Fruit fly (Drosophila melanogaster): ENCODE results near the gene Bka.

The Bka gene

DNA sequence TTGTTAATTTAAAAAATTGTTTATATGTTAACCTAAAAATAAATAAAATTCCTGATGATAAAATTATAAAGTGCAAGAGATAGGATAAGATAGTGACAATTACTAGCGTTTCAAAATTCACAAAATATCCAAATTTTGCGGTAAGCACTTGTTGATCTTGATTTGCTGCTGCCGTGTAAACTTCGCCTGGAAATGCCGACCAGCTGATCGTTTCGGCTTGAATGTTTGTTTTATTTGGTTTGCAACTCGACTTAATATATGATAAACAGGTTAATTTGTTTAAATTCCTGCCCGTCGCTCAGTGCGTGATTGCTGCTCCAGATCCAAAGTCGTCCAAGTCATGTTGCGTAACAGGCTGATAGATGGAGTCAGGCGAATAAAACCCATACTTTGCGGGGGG is 26.3 kb downstream of the Bka start, which contains the start of gene CG4592 (continued):
- TF ChIP-seq Kr (GFP tag; optimal IDR thresholded peaks at IDR 0.05) (no peak), gce (GFP tag; IDR thresholded peaks at IDR 0.05) (no peak), CG12744 (GFP tag; optimal IDR thresholded peaks at IDR 0.05) (peak; percentile 22), CG31365 (tag; optimal IDR thresholded peaks at IDR 0.05) (peak; percentile 11), CG12391 (tag; optimal IDR thresholded peaks at IDR 0.05) (peak; percentile 70), CG14441 (GFP tag; IDR thresholded peaks at IDR 0.05) (peak; percentile 53; the same call in 1 of the 2 replicates), exex (tag; optimal IDR thresholded peaks at IDR 0.05) (peak; percentile 52), dati (GFP tag; IDR thresholded peaks at IDR 0.05) (0 out of 2 replicates have a peak, but pooled peaks have one; percentile 35), Scr (GFP tag; IDR thresholded peaks at IDR 0.05; ENCODE audit: partially characterized antibody) (no peak), CG3407 (GFP tag; optimal IDR thresholded peaks at IDR 0.05) (peak; percentile 21), gsb-n (tag; optimal IDR thresholded peaks at IDR 0.05) (no peak), lmd (GFP tag; IDR thresholded peaks at IDR 0.05) (peak; percentile 57; the same call in 1 of the 2 replicates), ato (GFP tag; IDR thresholded peaks at IDR 0.05; ENCODE audit: partially characterized antibody) (no peak), CG9609 (GFP tag; optimal IDR thresholded peaks at IDR 0.05) (peak; percentile 6), Trl (optimal IDR thresholded peaks at IDR 0.05) (no peak), Trl (GFP tag; optimal IDR thresholded peaks at IDR 0.05) (no peak), CG34376 (GFP tag; optimal IDR thresholded peaks at IDR 0.05) (peak; percentile 64), HLH3B (GFP tag; IDR thresholded peaks at IDR 0.05) (peak; percentile 62; the same call in 1 of the 2 replicates), CG14050 (GFP tag; IDR thresholded peaks at IDR 0.05) (0 out of 3 replicates have a peak, but pooled peaks have one; percentile 32), CG32772 (GFP tag; IDR thresholded peaks at IDR 0.05) (0 out of 2 replicates have a peak, but pooled peaks have one; percentile 22), Hr3 (GFP tag; optimal IDR thresholded peaks at IDR 0.05) (peak; percentile 34), BtbVII (GFP tag; optimal IDR thresholded peaks at IDR 0.05) (peak; percentile 36), CG15696 (tag; optimal IDR thresholded peaks at IDR 0.05) (peak; percentile 39), CG7556 (GFP tag; optimal IDR thresholded peaks at IDR 0.05) (no peak), ci (GFP tag; IDR thresholded peaks at IDR 0.05) (peak; percentile 90), Adf1 (GFP tag; IDR thresholded peaks at IDR 0.05) (peak; percentile 18; the same call in 1 of the 2 replicates), CG15479 (GFP tag; optimal IDR thresholded peaks at IDR 0.05) (no peak), fd3F (GFP tag; optimal IDR thresholded peaks at IDR 0.05) (peak; percentile 42), lov (optimal IDR thresholded peaks at IDR 0.05) (no peak), lov (GFP tag; IDR thresholded peaks at IDR 0.05) (0 out of 3 replicates have a peak, but pooled peaks have one; percentile 27), CG10979 (tag; optimal IDR thresholded peaks at IDR 0.05) (peak; percentile 73), CG4328 (GFP tag; optimal IDR thresholded peaks at IDR 0.05) (peak; percentile 2), Side (GFP tag; optimal IDR thresholded peaks at IDR 0.05) (peak; percentile 31), tap (tag; optimal IDR thresholded peaks at IDR 0.05) (no peak), Spps (tag; optimal IDR thresholded peaks at IDR 0.05) (peak; percentile 22), ap (GFP tag; IDR thresholded peaks at IDR 0.05) (0 out of 2 replicates have a peak, but pooled peaks have one; percentile 21), CG5245 (GFP tag; optimal IDR thresholded peaks at IDR 0.05) (peak; percentile 48), org-1 (GFP tag; optimal IDR thresholded peaks at IDR 0.05) (no peak), CG12659 (GFP tag; optimal IDR thresholded peaks at IDR 0.05) (peak; percentile 63), CG14710 (tag; optimal IDR thresholded peaks at IDR 0.05) (peak; percentile 52), zfh2 (GFP tag; optimal IDR thresholded peaks at IDR 0.05) (peak; percentile 30), CG13894 (tag; optimal IDR thresholded peaks at IDR 0.05) (no peak), Dip3 (GFP tag; optimal IDR thresholded peaks at IDR 0.05) (peak; percentile 18), lbe (GFP tag; optimal IDR thresholded peaks at IDR 0.05) (peak; percentile 77), CG12155 (GFP tag; optimal IDR thresholded peaks at IDR 0.05) (peak; percentile 53), CG7987 (GFP tag; optimal IDR thresholded peaks at IDR 0.05) (peak; percentile 78), CG9727 (GFP tag; optimal IDR thresholded peaks at IDR 0.05) (peak; percentile 64), Pdp1 (GFP tag; optimal IDR thresholded peaks at IDR 0.05) (peak; percentile 60 to 71), B-H1 (GFP tag; IDR thresholded peaks at IDR 0.05) (peak; percentile 21; the same call in 1 of the 3 replicates), sug (tag; optimal IDR thresholded peaks at IDR 0.05) (peak; percentile 94)
